Fruit fly (Drosophila melanogaster) whole organism, embryonic: ENCODE measurements around the gene CG6163.
A peak's percentile ranks its signal among the peaks of the same experiment; 100 is the strongest.

Experiments
- Ada2b ChIP-seq: fragments of 200-800 bp; sonication (Bioruptor generic); IDR thresholded peaks from 2 replicates; pipeline ENCODE4 v1.3.6; 2022; ENCODE audit warnings: missing biosample characterization, missing genetic modification characterization
- Asciz ChIP-seq: fragments of 200-800 bp; sonication (Bioruptor generic); optimal IDR thresholded peaks from 2 replicates; lab custom pipeline; 2017; ENCODE audit warnings: missing biosample characterization, mild to moderate bottlenecking, missing genetic modification characterization, missing genetic modification reagents
- Blimp-1 ChIP-seq: fragments of 200-800 bp; sonication (Bioruptor generic); optimal IDR thresholded peaks from 3 replicates; lab custom pipeline; 2018; ENCODE audit warnings: missing biosample characterization, missing genetic modification characterization, mild to moderate bottlenecking, moderate library complexity, missing genetic modification reagents
- CG10979 ChIP-seq: fragments of 200-800 bp; sonication (Bioruptor generic); optimal IDR thresholded peaks from 2 replicates; lab custom pipeline; 2018; ENCODE audit warnings: missing biosample characterization, mild to moderate bottlenecking, missing genetic modification characterization, moderate library complexity
- CG11504 ChIP-seq: fragments of 200-800 bp; sonication (Bioruptor generic); optimal IDR thresholded peaks from 3 replicates; lab custom pipeline; 2019; ENCODE audit warnings: missing biosample characterization, mild to moderate bottlenecking, missing genetic modification characterization, moderate library complexity
- CG11560 ChIP-seq: fragments of 200-800 bp; sonication (Bioruptor generic); IDR thresholded peaks from 3 replicates; pipeline ENCODE4 v1.3.6; 2022; ENCODE audit warnings: missing biosample characterization, missing genetic modification characterization
- CG12299 ChIP-seq: fragments of 200-800 bp; sonication (Bioruptor generic); optimal IDR thresholded peaks from 2 replicates; lab custom pipeline; 2018; ENCODE audit warnings: missing biosample characterization, mild to moderate bottlenecking, missing genetic modification characterization
- CG16813 ChIP-seq: fragments of 200-800 bp; sonication (Bioruptor generic); IDR thresholded peaks from 3 replicates; pipeline ENCODE4 v1.3.6; 2022; ENCODE audit warnings: missing biosample characterization, missing genetic modification characterization; ENCODE audit not compliant: partially characterized antibody
- CG17385 ChIP-seq: fragments of 200-800 bp; sonication (Bioruptor generic); optimal IDR thresholded peaks from 3 replicates; lab custom pipeline; 2018; ENCODE audit warnings: missing biosample characterization, mild to moderate bottlenecking, missing genetic modification characterization
- CG2678 ChIP-seq: fragments of 200-800 bp; sonication (Bioruptor generic); optimal IDR thresholded peaks from 3 replicates; lab custom pipeline; 2019; ENCODE audit warnings: missing biosample characterization, mild to moderate bottlenecking, missing genetic modification characterization, moderate library complexity
- CG30403 ChIP-seq: fragments of 200-800 bp; sonication (Bioruptor generic); optimal IDR thresholded peaks from 3 replicates; lab custom pipeline; 2016; ENCODE audit warnings: missing biosample characterization, missing genetic modification characterization
- CG33213 ChIP-seq: fragments of 200-800 bp; sonication (Bioruptor generic); optimal IDR thresholded peaks from 3 replicates; lab custom pipeline; 2016; ENCODE audit warnings: missing biosample characterization, missing genetic modification characterization
- CG3726 ChIP-seq: fragments of 200-800 bp; sonication (Bioruptor generic); IDR thresholded peaks from 3 replicates; pipeline ENCODE4, ENCODE4 v1.3.6; 2022; ENCODE audit warnings: missing biosample characterization, missing genetic modification characterization
- CG4404 ChIP-seq: fragments of 200-800 bp; sonication (Bioruptor generic); IDR thresholded peaks from 2 replicates; pipeline ENCODE4 v1.3.6; 2022; ENCODE audit warnings: missing biosample characterization, missing genetic modification characterization
- CG6654 ChIP-seq: fragments of 200-800 bp; sonication (Bioruptor generic); optimal IDR thresholded peaks from 2 replicates; lab custom pipeline; 2017; ENCODE audit warnings: missing biosample characterization, mild to moderate bottlenecking, missing genetic modification characterization
- CG6854 ChIP-seq: fragments of 200-800 bp; sonication (Bioruptor generic); optimal IDR thresholded peaks from 3 replicates; lab custom pipeline; 2017; ENCODE audit warnings: missing biosample characterization, mild to moderate bottlenecking, missing genetic modification characterization
- CG7839 ChIP-seq: fragments of 200-800 bp; sonication (Bioruptor generic); optimal IDR thresholded peaks from 3 replicates; lab custom pipeline; 2018; ENCODE audit warnings: missing biosample characterization, mild to moderate bottlenecking, missing genetic modification characterization, moderate library complexity
- CG8359 ChIP-seq: fragments of 200-800 bp; sonication (Bioruptor generic); optimal IDR thresholded peaks from 2 replicates; lab custom pipeline; 2017; ENCODE audit warnings: missing biosample characterization, mild to moderate bottlenecking, missing genetic modification characterization, borderline replicate concordance
- CG9876 ChIP-seq: fragments of 200-800 bp; sonication (Bioruptor generic); optimal IDR thresholded peaks from 2 replicates; lab custom pipeline; 2016; ENCODE audit warnings: missing biosample characterization, missing genetic modification characterization
- CHES-1-like ChIP-seq: fragments of 200-800 bp; sonication (Bioruptor generic); optimal IDR thresholded peaks from 2 replicates; lab custom pipeline; 2016; ENCODE audit warnings: missing biosample characterization, missing genetic modification characterization
- CkIIα-i1 ChIP-seq: fragments of 200-800 bp; sonication (Bioruptor generic); IDR thresholded peaks from 2 replicates; pipeline ENCODE4 v1.3.6; 2022; ENCODE audit warnings: missing biosample characterization, missing genetic modification characterization
- D19B ChIP-seq: fragments of 200-800 bp; sonication (Bioruptor generic); optimal IDR thresholded peaks from 2 replicates; lab custom pipeline; 2017; ENCODE audit warnings: missing biosample characterization, mild to moderate bottlenecking, missing genetic modification characterization
- Ets65A ChIP-seq: fragments of 200-800 bp; sonication (Bioruptor generic); peaks from one replicate; lab custom pipeline; 2016; ENCODE audit warnings: missing biosample characterization, missing genetic modification characterization
- H2.0 ChIP-seq: fragments of 200-800 bp; sonication (Bioruptor generic); IDR thresholded peaks from 2 replicates; pipeline ENCODE4 v1.3.6; 2022; ENCODE audit warnings: missing biosample characterization, missing genetic modification characterization
- HHEX ChIP-seq: fragments of 200-800 bp; sonication (Bioruptor generic); optimal IDR thresholded peaks from 3 replicates; lab custom pipeline; 2017; ENCODE audit warnings: missing biosample characterization, mild to moderate bottlenecking, missing genetic modification characterization, missing genetic modification reagents
- HmgZ ChIP-seq: fragments of 200-800 bp; sonication (Bioruptor generic); optimal IDR thresholded peaks from 2 replicates; lab custom pipeline; 2018; ENCODE audit warnings: missing biosample characterization, mild to moderate bottlenecking, missing genetic modification characterization
- Med ChIP-seq: fragments of 200-800 bp; sonication (Bioruptor generic); peaks from one replicate; lab custom pipeline; 2016; ENCODE audit warnings: missing biosample characterization, missing genetic modification characterization, mild to moderate bottlenecking, inconsistent platforms, moderate library complexity
- Neu2 ChIP-seq: fragments of 200-800 bp; sonication (Bioruptor generic); optimal IDR thresholded peaks from 3 replicates; lab custom pipeline; 2016; ENCODE audit warnings: missing biosample characterization, missing genetic modification characterization, borderline replicate concordance
- Xbp1 ChIP-seq: fragments of 200-800 bp; sonication (Bioruptor generic); optimal IDR thresholded peaks from 3 replicates; lab custom pipeline; 2016; ENCODE audit warnings: missing biosample characterization, mild to moderate bottlenecking, missing genetic modification characterization
- cas ChIP-seq: fragments of 200-800 bp; sonication (Bioruptor generic); IDR thresholded peaks from 2 replicates; pipeline ENCODE4 v1.3.6; 2022; ENCODE audit warnings: missing biosample characterization, missing genetic modification characterization
- chinmo ChIP-seq: fragments of 200-800 bp; sonication (Bioruptor generic); IDR thresholded peaks from 4 replicates; pipeline ENCODE4 v1.3.6; 2022; ENCODE audit warnings: missing biosample characterization, missing genetic modification characterization; ENCODE audit not compliant: partially characterized antibody
- dmrt99B ChIP-seq: fragments of 200-800 bp; sonication (Bioruptor generic); optimal IDR thresholded peaks from 2 replicates; lab custom pipeline; 2018; ENCODE audit warnings: missing biosample characterization, mild to moderate bottlenecking, missing genetic modification characterization, moderate library complexity
- dysf ChIP-seq: fragments of 200-800 bp; sonication (Bioruptor generic); IDR thresholded peaks from 3 replicates; pipeline ENCODE4 v1.3.6; 2022; ENCODE audit warnings: missing biosample characterization, missing genetic modification characterization
- en ChIP-seq: fragments of 200-800 bp; sonication (Bioruptor generic); optimal IDR thresholded peaks from 2 replicates; lab custom pipeline; 2016; ENCODE audit warnings: missing biosample characterization, missing genetic modification characterization
- esg ChIP-seq: fragments of 200-800 bp; sonication (Bioruptor generic); conservative IDR thresholded peaks from 2 replicates; pipeline ENCODE4 v1.3.6; 2022; ENCODE audit warnings: missing biosample characterization, missing genetic modification characterization
- grau ChIP-seq: fragments of 200-800 bp; optimal IDR thresholded peaks from 3 replicates; lab custom pipeline; 2019; ENCODE audit warnings: missing biosample characterization, mild to moderate bottlenecking, missing genetic modification characterization, moderate library complexity
- hbn ChIP-seq: fragments of 200-800 bp; sonication (Bioruptor generic); IDR thresholded peaks from 2 replicates; pipeline ENCODE4 v1.3.6; 2022; ENCODE audit warnings: missing biosample characterization, missing genetic modification characterization; ENCODE audit not compliant: partially characterized antibody
- hkb ChIP-seq, 2 experiments: fragments of 200-800 bp in 1 of 2; fragments of >200 bp in 1 of 2; sonication (Bioruptor generic) in 1 of 2; IDR thresholded peaks in 1 of 2; optimal IDR thresholded peaks in 1 of 2; 2 replicates each; pipeline versions ENCODE4 v1.3.6 to Lab custom; 2017 to 2022; ENCODE audit warnings: missing biosample characterization in 1 of 2, missing genetic modification characterization in 1 of 2
- kay ChIP-seq: fragments of 200-800 bp; sonication (Bioruptor generic); optimal IDR thresholded peaks from 2 replicates; lab custom pipeline; 2016; ENCODE audit warnings: missing biosample characterization, missing genetic modification characterization
- kni ChIP-seq: fragments of 200-800 bp; sonication (Bioruptor generic); optimal IDR thresholded peaks from 3 replicates; lab custom pipeline; 2017; ENCODE audit warnings: mild to moderate bottlenecking, missing biosample characterization, missing genetic modification reagents, missing genetic modification characterization
- nom ChIP-seq: fragments of 200-800 bp; sonication (Bioruptor generic); optimal IDR thresholded peaks from 2 replicates; lab custom pipeline; 2017; ENCODE audit warnings: missing biosample characterization, missing genetic modification characterization, mild to moderate bottlenecking, moderate library complexity, missing genetic modification reagents
- p53 ChIP-seq: fragments of 200-800 bp; sonication (Bioruptor generic); optimal IDR thresholded peaks from 2 replicates; lab custom pipeline; 2016; ENCODE audit warnings: missing biosample characterization, missing genetic modification characterization
- pita ChIP-seq: fragments of 200-800 bp; sonication (Bioruptor generic); optimal IDR thresholded peaks from 2 replicates; lab custom pipeline; 2017; ENCODE audit warnings: missing biosample characterization, mild to moderate bottlenecking, missing genetic modification characterization
- row ChIP-seq: fragments of 200-800 bp; sonication (Bioruptor generic); IDR thresholded peaks from 3 replicates; pipeline ENCODE4 v1.3.6; 2022; ENCODE audit warnings: missing biosample characterization, missing genetic modification characterization
- schlank ChIP-seq: fragments of 200-800 bp; sonication (Bioruptor generic); optimal IDR thresholded peaks from 2 replicates; lab custom pipeline; 2018; ENCODE audit warnings: missing biosample characterization, mild to moderate bottlenecking, missing genetic modification characterization
- slbo ChIP-seq: fragments of 200-800 bp; sonication (Bioruptor generic); IDR thresholded peaks from 2 replicates; pipeline ENCODE4 v1.3.6; 2022; ENCODE audit warnings: missing biosample characterization, missing genetic modification characterization
- sr ChIP-seq: fragments of 200-800 bp; sonication (Bioruptor generic); IDR thresholded peaks from 3 replicates; pipeline ENCODE4 v1.3.6; 2022; ENCODE audit warnings: missing biosample characterization, missing genetic modification characterization
- sug ChIP-seq: fragments of 200-800 bp; optimal IDR thresholded peaks from 2 replicates; lab custom pipeline; 2019; ENCODE audit warnings: missing biosample characterization, mild to moderate bottlenecking, missing genetic modification characterization, moderate library complexity
- z ChIP-seq: fragments of 200-800 bp; sonication (Bioruptor generic); IDR thresholded peaks from 3 replicates; pipeline ENCODE4 v1.3.6; 2022; ENCODE audit warnings: missing biosample characterization, missing genetic modification characterization
- zfh2 ChIP-seq: fragments of 200-800 bp; sonication (Bioruptor generic); optimal IDR thresholded peaks from 2 replicates; lab custom pipeline; 2016; ENCODE audit warnings: missing biosample characterization, missing genetic modification characterization

The CG6163 gene

DNA sequence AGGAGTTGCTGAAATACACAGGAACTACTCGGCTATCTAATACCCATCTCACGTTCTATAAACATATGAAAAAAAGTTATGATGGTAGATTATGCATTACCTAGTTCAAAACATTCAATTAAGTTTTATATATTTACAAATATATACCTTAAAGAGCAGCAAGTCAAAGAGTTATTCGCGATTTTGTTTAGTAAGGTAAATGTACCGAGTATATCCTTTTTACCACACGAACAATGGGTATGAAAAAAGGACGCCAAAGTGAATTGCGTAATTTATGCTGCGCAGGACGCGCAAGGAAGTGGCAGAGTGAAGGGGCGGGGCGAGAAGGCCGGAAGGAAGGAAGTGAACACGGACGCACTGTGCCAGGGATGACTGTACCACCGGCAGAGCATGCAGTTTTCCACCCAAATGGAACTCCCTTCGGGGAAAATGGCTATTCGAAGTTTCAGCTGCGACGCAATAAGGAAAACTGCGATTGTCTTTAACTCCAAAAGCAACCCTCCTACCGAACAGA lies 36.0 kb upstream of the CG6163 start:
- TF ChIP-seq chinmo (GFP tag; lab: Robert Waterston, UW), result peak; percentile 73; the same call in 1 of the 4 replicates
- peak; percentile 84 for TF ChIP-seq D19B (GFP tag; lab: Kevin White, UChicago)
- TF ChIP-seq CkIIα-i1 (GFP tag; lab: Robert Waterston, UW), result no peak
- no peak for TF ChIP-seq CG33213 (GFP tag; lab: Kevin White, UChicago)
- TF ChIP-seq kni (GFP tag; lab: Kevin White, UChicago), result peak; percentile 3
- no peak for TF ChIP-seq CG6854 (GFP tag; lab: Kevin White, UChicago)
- peak; percentile 31 for TF ChIP-seq CG10979 (tag; lab: Kevin White, UChicago)
- no peak for TF ChIP-seq CG16813 (GFP tag; lab: Robert Waterston, UW)
- peak; percentile 73 for TF ChIP-seq grau
- TF ChIP-seq Asciz (GFP tag; lab: Kevin White, UChicago), result peak; percentile 2
- TF ChIP-seq row, result peak; percentile 72; the same call in 2 of the 3 replicates
- peak; percentile 36 for TF ChIP-seq CG30403
- no peak for TF ChIP-seq p53 (GFP tag; lab: Kevin White, UChicago)
- TF ChIP-seq HHEX (GFP tag; lab: Kevin White, UChicago), result no peak
- no peak for TF ChIP-seq hkb (optimal IDR thresholded peaks at IDR 0.05; lab: Kevin White, UChicago)
- TF ChIP-seq hkb (GFP tag; IDR thresholded peaks at IDR 0.05; lab: Robert Waterston, UW), result peak; percentile 53; the same call in 1 of the 2 replicates
- no peak for TF ChIP-seq CG3726 (GFP tag; lab: Robert Waterston, UW)
- peak; percentile 54 for TF ChIP-seq CG7839 (tag; lab: Kevin White, UChicago)
- peak; percentile 63 for TF ChIP-seq CG2678 (tag; lab: Kevin White, UChicago)
- 0 out of 2 replicates have a peak, but pooled peaks have one; percentile 26 for TF ChIP-seq cas (GFP tag; lab: Robert Waterston, UW)
- TF ChIP-seq CHES-1-like (GFP tag; lab: Kevin White, UChicago), result no peak
- TF ChIP-seq en (GFP tag; lab: Kevin White, UChicago), result no peak
- TF ChIP-seq nom, result no peak
- TF ChIP-seq H2.0 (GFP tag; lab: Robert Waterston, UW), result no peak; the same call in 1 of the 2 replicates
- no peak for TF ChIP-seq esg (GFP tag; lab: Robert Waterston, UW)
- no peak for TF ChIP-seq CG6654 (GFP tag; lab: Kevin White, UChicago)
- TF ChIP-seq z, result no peak
- TF ChIP-seq CG17385 (GFP tag; lab: Kevin White, UChicago), result no peak
- no peak for TF ChIP-seq CG8359 (GFP tag; lab: Kevin White, UChicago)
- TF ChIP-seq kay (GFP tag; lab: Kevin White, UChicago), result peak; percentile 15
- peak; percentile 27 for TF ChIP-seq Blimp-1 (GFP tag; lab: Kevin White, UChicago)
- no peak for TF ChIP-seq Neu2 (GFP tag; lab: Kevin White, UChicago)
- TF ChIP-seq CG11504 (tag; lab: Kevin White, UChicago), result peak; percentile 35
- no peak for TF ChIP-seq Ada2b
- no peak for TF ChIP-seq zfh2 (GFP tag; lab: Kevin White, UChicago)
- no peak for TF ChIP-seq pita (GFP tag; lab: Kevin White, UChicago)
- TF ChIP-seq CG9876, result no peak
- TF ChIP-seq schlank (tag; lab: Kevin White, UChicago), result no peak
- no peak for TF ChIP-seq sr
- peak; percentile 45 for TF ChIP-seq slbo
- no peak for TF ChIP-seq hbn (GFP tag; lab: Robert Waterston, UW)
- TF ChIP-seq dysf, result 0 out of 3 replicates have a peak, but pooled peaks have one; percentile 49
- TF ChIP-seq Med (GFP tag; lab: Kevin White, UChicago), result peak; percentile 64
- TF ChIP-seq sug, result no peak
- TF ChIP-seq CG4404 (GFP tag; lab: Robert Waterston, UW), result no peak
- TF ChIP-seq CG12299, result no peak
- TF ChIP-seq Ets65A, result no peak
- no peak for TF ChIP-seq HmgZ
- TF ChIP-seq dmrt99B (tag; lab: Kevin White, UChicago), result peak; percentile 55
- no peak for TF ChIP-seq Xbp1 (GFP tag; lab: Kevin White, UChicago)
- no peak for TF ChIP-seq CG11560 (tag; lab: Robert Waterston, UW)
